Fruit fly (Drosophila melanogaster) whole organism, embryonic: ENCODE data around the gene galectin.

Experiments
- Adf1 ChIP-seq: fragments of 200-800 bp; sonication (Bioruptor generic); IDR thresholded peaks from 2 replicates; pipeline ENCODE4 v1.3.6; 2022; ENCODE audit warnings: missing biosample characterization, missing genetic modification characterization
- Antp ChIP-seq: fragments of 200-800 bp; sonication (Bioruptor generic); optimal IDR thresholded peaks from 3 replicates; lab custom pipeline; 2016; ENCODE audit warnings: missing biosample characterization, missing genetic modification characterization
- CG11456 ChIP-seq: fragments of 200-800 bp; sonication (Bioruptor generic); IDR thresholded peaks from 3 replicates; pipeline ENCODE4 v1.3.6; 2022; ENCODE audit warnings: missing biosample characterization, missing genetic modification characterization
- CG11696 ChIP-seq: fragments of 200-800 bp; sonication (Bioruptor generic); IDR thresholded peaks from 2 replicates; pipeline ENCODE4 v1.3.6; 2022; ENCODE audit warnings: missing biosample characterization, missing genetic modification characterization
- CG12071 ChIP-seq: fragments of 200-800 bp; sonication (Bioruptor generic); optimal IDR thresholded peaks from 3 replicates; lab custom pipeline; 2018; ENCODE audit warnings: missing biosample characterization, mild to moderate bottlenecking, missing genetic modification characterization
- CG13894 ChIP-seq: fragments of 200-800 bp; sonication (Bioruptor generic); optimal IDR thresholded peaks from 3 replicates; lab custom pipeline; 2018; ENCODE audit warnings: missing biosample characterization, mild to moderate bottlenecking, missing genetic modification characterization, moderate library complexity
- CG14710 ChIP-seq: fragments of 200-800 bp; sonication (Bioruptor generic); optimal IDR thresholded peaks from 3 replicates; lab custom pipeline; 2019; ENCODE audit warnings: missing biosample characterization, mild to moderate bottlenecking, missing genetic modification characterization, moderate library complexity
- CG15011 ChIP-seq: fragments of 200-800 bp; sonication (Bioruptor generic); optimal IDR thresholded peaks from 3 replicates; lab custom pipeline; 2018; ENCODE audit warnings: missing biosample characterization, mild to moderate bottlenecking, missing genetic modification characterization
- CG15514 ChIP-seq: fragments of 200-800 bp; sonication (Bioruptor generic); optimal IDR thresholded peaks from 3 replicates; lab custom pipeline; 2017; ENCODE audit warnings: missing biosample characterization, missing genetic modification characterization, mild to moderate bottlenecking, moderate library complexity, missing genetic modification reagents
- CG1602 ChIP-seq: fragments of 200-800 bp; sonication (Bioruptor generic); optimal IDR thresholded peaks from 3 replicates; lab custom pipeline; 2016; ENCODE audit warnings: missing biosample characterization, missing genetic modification characterization
- CG18262 ChIP-seq: fragments of 200-800 bp; optimal IDR thresholded peaks from 3 replicates; lab custom pipeline; 2019; ENCODE audit warnings: missing biosample characterization, mild to moderate bottlenecking, missing genetic modification characterization, moderate library complexity
- CG18619 ChIP-seq: fragments of 200-800 bp; sonication (Bioruptor generic); optimal IDR thresholded peaks from 3 replicates; lab custom pipeline; 2017; ENCODE audit warnings: missing biosample characterization, mild to moderate bottlenecking, missing genetic modification characterization
- CG34376 ChIP-seq: fragments of 200-800 bp; sonication (Bioruptor generic); optimal IDR thresholded peaks from 2 replicates; lab custom pipeline; 2018; ENCODE audit warnings: missing biosample characterization, mild to moderate bottlenecking, missing genetic modification characterization
- CG5245 ChIP-seq: fragments of 200-800 bp; sonication (Bioruptor generic); optimal IDR thresholded peaks from 3 replicates; lab custom pipeline; 2016; ENCODE audit warnings: missing biosample characterization, missing genetic modification characterization
- CG6689 ChIP-seq: fragments of 200-800 bp; sonication (Bioruptor generic); IDR thresholded peaks from 2 replicates; pipeline ENCODE4 v1.3.6; 2022; ENCODE audit warnings: missing biosample characterization, missing genetic modification characterization
- CG8290 ChIP-seq, 3 experiments: fragments of 200-800 bp; sonication (Bioruptor generic); optimal IDR thresholded peaks; 2 replicates each; lab custom pipeline; 2016 to 2019; ENCODE audit warnings: missing biosample characterization in 3 of 3, missing genetic modification characterization in 3 of 3, mild to moderate bottlenecking in 2 of 3, moderate library complexity in 1 of 3
- Dbx ChIP-seq: fragments of 200-800 bp; sonication (Bioruptor generic); IDR thresholded peaks from 3 replicates; pipeline ENCODE4 v1.3.6; 2022; ENCODE audit warnings: missing biosample characterization, missing genetic modification characterization
- Ets65A ChIP-seq: fragments of 200-800 bp; sonication (Bioruptor generic); peaks from one replicate; lab custom pipeline; 2016; ENCODE audit warnings: missing biosample characterization, missing genetic modification characterization
- HLH3B ChIP-seq: fragments of 200-800 bp; sonication (Bioruptor generic); IDR thresholded peaks from 2 replicates; pipeline ENCODE4 v1.3.6; 2022; ENCODE audit warnings: missing biosample characterization, missing genetic modification characterization
- Hr51 ChIP-seq, 2 experiments: fragments of 200-800 bp; sonication (Bioruptor generic); optimal IDR thresholded peaks; 2 replicates in 1 of 2; 3 replicates in 1 of 2; lab custom pipeline; 2016 to 2018; ENCODE audit warnings: missing biosample characterization in 2 of 2, missing genetic modification characterization in 2 of 2, mild to moderate bottlenecking in 1 of 2, moderate library complexity in 1 of 2
- Jarid2 ChIP-seq: fragments of 200-800 bp; sonication (Bioruptor generic); optimal IDR thresholded peaks from 3 replicates; lab custom pipeline; 2017; ENCODE audit warnings: mild to moderate bottlenecking, missing biosample characterization, missing genetic modification reagents, missing genetic modification characterization
- Max ChIP-seq: fragments of 200-800 bp; sonication (Bioruptor generic); optimal IDR thresholded peaks from 2 replicates; lab custom pipeline; 2016; ENCODE audit warnings: missing biosample characterization, mild to moderate bottlenecking, missing genetic modification characterization
- Myb ChIP-seq: fragments of 200-800 bp; sonication (Bioruptor generic); optimal IDR thresholded peaks from 2 replicates; lab custom pipeline; 2016; ENCODE audit warnings: missing biosample characterization, missing genetic modification characterization
- Oaz ChIP-seq: fragments of 200-800 bp; sonication (Bioruptor generic); IDR thresholded peaks from 2 replicates; pipeline ENCODE4 v1.3.6; 2022; ENCODE audit warnings: missing biosample characterization, missing genetic modification characterization
- Pdp1 ChIP-seq, 2 experiments: fragments of 200-800 bp; sonication (Bioruptor generic); optimal IDR thresholded peaks; 3 replicates each; lab custom pipeline; 2016; ENCODE audit warnings: missing biosample characterization in 2 of 2, missing genetic modification characterization in 2 of 2, mild to moderate bottlenecking in 1 of 2, moderate library complexity in 1 of 2
- bbx ChIP-seq: fragments of 200-800 bp; sonication (Bioruptor generic); IDR thresholded peaks from 2 replicates; pipeline ENCODE4 v1.3.6; 2022; ENCODE audit warnings: missing biosample characterization, missing genetic modification characterization; ENCODE audit not compliant: partially characterized antibody
- bcd ChIP-seq: fragments of 200-800 bp; sonication (Bioruptor generic); optimal IDR thresholded peaks from 2 replicates; lab custom pipeline; 2017; ENCODE audit warnings: missing biosample characterization, mild to moderate bottlenecking, missing genetic modification characterization
- bigmax ChIP-seq: fragments of 200-800 bp; sonication (Bioruptor generic); optimal IDR thresholded peaks from 2 replicates; lab custom pipeline; 2018; ENCODE audit warnings: missing biosample characterization, mild to moderate bottlenecking, missing genetic modification characterization
- cad ChIP-seq: fragments of >200 bp; optimal IDR thresholded peaks from 2 replicates; lab custom pipeline; 2017; ENCODE audit warnings: missing biosample characterization, missing genetic modification characterization
- chinmo ChIP-seq: fragments of 200-800 bp; sonication (Bioruptor generic); IDR thresholded peaks from 4 replicates; pipeline ENCODE4 v1.3.6; 2022; ENCODE audit warnings: missing biosample characterization, missing genetic modification characterization; ENCODE audit not compliant: partially characterized antibody
- chm ChIP-seq: fragments of 200-800 bp; sonication (Bioruptor generic); IDR thresholded peaks from 2 replicates; pipeline ENCODE4 v1.3.6; 2022; ENCODE audit warnings: missing biosample characterization, missing genetic modification characterization
- ci ChIP-seq: fragments of 200-800 bp; sonication (Bioruptor generic); IDR thresholded peaks from 3 replicates; pipeline ENCODE4 v1.3.6; 2022; ENCODE audit warnings: missing biosample characterization, missing genetic modification characterization
- crp ChIP-seq, 2 experiments: fragments of 200-800 bp; sonication (Bioruptor generic); optimal IDR thresholded peaks; 2 replicates in 1 of 2; 3 replicates in 1 of 2; lab custom pipeline; 2017; ENCODE audit warnings: missing biosample characterization in 2 of 2, missing genetic modification characterization in 2 of 2, mild to moderate bottlenecking in 1 of 2, moderate library complexity in 1 of 2
- ftz-f1 ChIP-seq: fragments of 200-800 bp; sonication (Bioruptor generic); optimal IDR thresholded peaks from 2 replicates; lab custom pipeline; 2016; ENCODE audit warnings: missing biosample characterization, missing genetic modification characterization
- fu2 ChIP-seq: fragments of 200-800 bp; sonication (Bioruptor generic); optimal IDR thresholded peaks from 2 replicates; lab custom pipeline; 2016; ENCODE audit warnings: missing biosample characterization, missing genetic modification characterization
- her ChIP-seq: fragments of 200-800 bp; sonication (Bioruptor generic); optimal IDR thresholded peaks from 2 replicates; lab custom pipeline; 2016; ENCODE audit warnings: missing biosample characterization, missing genetic modification characterization
- otp ChIP-seq: fragments of 200-800 bp; sonication (Bioruptor generic); IDR thresholded peaks from 3 replicates; pipeline ENCODE4, ENCODE4 v1.3.6; 2022; ENCODE audit warnings: missing biosample characterization, missing genetic modification characterization
- pzg ChIP-seq: fragments of 200-800 bp; sonication (Bioruptor generic); optimal IDR thresholded peaks from 3 replicates; lab custom pipeline; 2018; ENCODE audit warnings: missing biosample characterization, mild to moderate bottlenecking, missing genetic modification characterization, moderate library complexity
- ro ChIP-seq: fragments of 200-800 bp; sonication (Bioruptor generic); IDR thresholded peaks from 2 replicates; pipeline ENCODE4 v1.3.6; 2022; ENCODE audit warnings: missing biosample characterization, missing genetic modification characterization
- scrt ChIP-seq: fragments of 200-800 bp; sonication (Bioruptor generic); optimal IDR thresholded peaks from 2 replicates; lab custom pipeline; 2018; ENCODE audit warnings: missing biosample characterization, mild to moderate bottlenecking, missing genetic modification characterization, moderate library complexity
- sd ChIP-seq: fragments of 200-800 bp; sonication (Bioruptor generic); optimal IDR thresholded peaks from 3 replicates; lab custom pipeline; 2018; ENCODE audit warnings: missing biosample characterization, mild to moderate bottlenecking, missing genetic modification characterization, moderate library complexity
- sens ChIP-seq: fragments of 200-800 bp; sonication (Bioruptor generic); peaks from one replicate; lab custom pipeline; 2016; ENCODE audit warnings: missing biosample characterization, missing genetic modification characterization
- sens-2 ChIP-seq: fragments of 200-800 bp; sonication (Bioruptor generic); IDR thresholded peaks from 2 replicates; pipeline ENCODE4 v1.3.6; 2022; ENCODE audit warnings: missing biosample characterization, missing genetic modification characterization
- slou ChIP-seq: fragments of 200-800 bp; sonication (Bioruptor generic); optimal IDR thresholded peaks from 3 replicates; lab custom pipeline; 2016; ENCODE audit warnings: missing biosample characterization, missing genetic modification characterization
- ssp ChIP-seq: fragments of 200-800 bp; sonication (Bioruptor generic); IDR thresholded peaks from 2 replicates; pipeline ENCODE4 v1.3.6; 2022; ENCODE audit warnings: missing biosample characterization, missing genetic modification characterization
- wdn ChIP-seq: fragments of 200-800 bp; sonication (Bioruptor generic); IDR thresholded peaks from 2 replicates; pipeline ENCODE4 v1.3.6; 2022; ENCODE audit warnings: missing biosample characterization, missing genetic modification characterization
- zen ChIP-seq: fragments of 200-800 bp; sonication (Bioruptor generic); optimal IDR thresholded peaks from 3 replicates; lab custom pipeline; 2018; ENCODE audit warnings: missing biosample characterization, mild to moderate bottlenecking, missing genetic modification characterization, moderate library complexity

Gene galectin

dm6 chr2L:53108-53507 is 18.4 kb upstream of the galectin start:
- TF ChIP-seq CG13894 (tag; lab: Kevin White, UChicago) (peak; percentile 95), Antp (GFP tag; lab: Kevin White, UChicago) (no peak), CG14710 (tag; lab: Kevin White, UChicago) (no peak), CG5245 (GFP tag; lab: Kevin White, UChicago) (no peak), CG11696 (GFP tag; lab: Robert Waterston, UW) (no peak), sd (tag; lab: Kevin White, UChicago) (peak; percentile 18), Oaz (GFP tag; lab: Robert Waterston, UW) (no peak)

dm6 chr2L:56865-57264 is 14.7 kb upstream of the galectin start:
- TF ChIP-seq Ets65A (GFP tag; lab: Kevin White, UChicago) (peak; percentile 70), CG6689 (no peak), scrt (no peak), CG11456 (no peak), sens-2 (GFP tag; lab: Robert Waterston, UW) (no peak), Dbx (GFP tag; lab: Robert Waterston, UW) (no peak), zen (tag; lab: Kevin White, UChicago) (no peak), crp (GFP tag; optimal IDR thresholded peaks at IDR 0.05; lab: Kevin White, UChicago) (no peak), sens (GFP tag; lab: Kevin White, UChicago) (peak; percentile 67), CG12071 (GFP tag; lab: Kevin White, UChicago) (no peak), otp (GFP tag; lab: Robert Waterston, UW) (no peak)

- TF ChIP-seq ci (peak; percentile 52; the same call in 2 of the 3 replicates), bcd (no peak), pzg (GFP tag; lab: Kevin White, UChicago) (no peak), Jarid2 (GFP tag; lab: Kevin White, UChicago) (peak; percentile 3), cad (GFP tag; lab: Kevin White, UChicago) (no peak), wdn (GFP tag; lab: Robert Waterston, UW) (no peak), CG18262 (tag; lab: Kevin White, UChicago) (no peak), CG8290 (GFP tag; optimal IDR thresholded peaks at IDR 0.05; lab: Kevin White, UChicago) (no peak), CG8290 (tag; optimal IDR thresholded peaks at IDR 0.05; lab: Kevin White, UChicago) (no peak), bbx (GFP tag; lab: Robert Waterston, UW) (peak; percentile 57; the same call in 1 of the 2 replicates), slou (GFP tag; lab: Kevin White, UChicago) (no peak), ro (GFP tag; lab: Robert Waterston, UW) (no peak), CG18619 (GFP tag; lab: Kevin White, UChicago) (no peak), Myb (GFP tag; lab: Kevin White, UChicago) (no peak), Hr51 (GFP tag; optimal IDR thresholded peaks at IDR 0.05; lab: Kevin White, UChicago) (no peak), CG15011 (GFP tag; lab: Kevin White, UChicago) (no peak), ftz-f1 (peak; percentile 24), chinmo (GFP tag; lab: Robert Waterston, UW) (peak; percentile 73; the same call in 1 of the 4 replicates), her (no peak), fu2 (no peak), Adf1 (GFP tag; lab: Robert Waterston, UW) (no peak), HLH3B (no peak), CG34376 (GFP tag; lab: Kevin White, UChicago) (no peak), bigmax (GFP tag; lab: Kevin White, UChicago) (no peak), ssp (GFP tag; lab: Robert Waterston, UW) (no peak), CG15514 (GFP tag; lab: Kevin White, UChicago) (no peak), CG1602 (GFP tag; lab: Kevin White, UChicago) (no peak), Pdp1 (GFP tag; optimal IDR thresholded peaks at IDR 0.05; lab: Kevin White, UChicago) (peak in 1 of 2 experiments; percentile 16), CG11456 (no peak), chm (peak; percentile 14; the same call in 1 of the 2 replicates), Max (GFP tag; lab: Kevin White, UChicago) (no peak)
Observed at dm6 chr2L:59058-59603, 12.4 kb upstream of the galectin start.
